ENCODE assay signal across 1 fruit fly cellular context in genomic region chr3L:5565051-5565688, dm6.
TF ChIP-seq lines count a peak whose summit lies in the region.

Gene bc10 (plus strand): TSS chr3L:5565231.

TF ChIP-seq in whole organism, embryonic, 481 proteins besides CTCF, POLR2A, EP300 and RAD21 (continued from another document):
- TF ChIP-seq CG14710 (tag; optimal IDR thresholded peaks at IDR 0.05; lab: Kevin White, UChicago) = peak; percentile 30
- peak; percentile 32 for TF ChIP-seq B-H2 (GFP tag; optimal IDR thresholded peaks at IDR 0.05; lab: Kevin White, UChicago)
- TF ChIP-seq CG16813 (GFP tag; IDR thresholded peaks at IDR 0.05; lab: Robert Waterston, UW; ENCODE audit: partially characterized antibody) = peak; percentile 82
- peak; percentile 32 for TF ChIP-seq D (optimal IDR thresholded peaks at IDR 0.05; lab: Kevin White, UChicago)
- TF ChIP-seq D (GFP tag; optimal IDR thresholded peaks at IDR 0.05; lab: Kevin White, UChicago) = no peak
- peak; percentile 84 for TF ChIP-seq CG34224 (GFP tag; IDR thresholded peaks at IDR 0.05; lab: Robert Waterston, UW; ENCODE audit: partially characterized antibody)
- peak; percentile 69; the same call in 2 of the 3 replicates for TF ChIP-seq hb (GFP tag; IDR thresholded peaks at IDR 0.05; lab: Robert Waterston, UW; ENCODE audit: partially characterized antibody)
- peak; percentile 77 for TF ChIP-seq nerfin-2 (GFP tag; IDR thresholded peaks at IDR 0.05; lab: Robert Waterston, UW; ENCODE audit: partially characterized antibody)
- TF ChIP-seq CG17186 (GFP tag; optimal IDR thresholded peaks at IDR 0.05; lab: Kevin White, UChicago) = peak; percentile 72
- peak; percentile 24 for TF ChIP-seq YL-1 (GFP tag; optimal IDR thresholded peaks at IDR 0.05; lab: Kevin White, UChicago)
- peak; percentile 74 for TF ChIP-seq CG14860 (GFP tag; IDR thresholded peaks at IDR 0.05; lab: Robert Waterston, UW; ENCODE audit: partially characterized antibody)
- peak; percentile 56 for TF ChIP-seq stwl (tag; optimal IDR thresholded peaks at IDR 0.05; lab: Kevin White, UChicago)
- peak; percentile 73 for TF ChIP-seq ato (GFP tag; IDR thresholded peaks at IDR 0.05; lab: Robert Waterston, UW; ENCODE audit: partially characterized antibody)
- TF ChIP-seq Bgb (GFP tag; IDR thresholded peaks at IDR 0.05; lab: Robert Waterston, UW; ENCODE audit: partially characterized antibody) = peak; percentile 94
- no peak for TF ChIP-seq ewg (GFP tag; optimal IDR thresholded peaks at IDR 0.05; lab: Kevin White, UChicago)
- peak; percentile 44 for TF ChIP-seq sug (tag; optimal IDR thresholded peaks at IDR 0.05; lab: Kevin White, UChicago)
- TF ChIP-seq CG12659 (GFP tag; optimal IDR thresholded peaks at IDR 0.05; lab: Kevin White, UChicago) = peak; percentile 64
- no peak for TF ChIP-seq Elba2 (GFP tag; optimal IDR thresholded peaks at IDR 0.05; lab: Kevin White, UChicago)
- TF ChIP-seq Nf-YC (tag; optimal IDR thresholded peaks at IDR 0.05; lab: Kevin White, UChicago) = peak; percentile 35
- TF ChIP-seq Ets97D (GFP tag; optimal IDR thresholded peaks at IDR 0.05; lab: Kevin White, UChicago) = peak; percentile 1
- peak; percentile 52 for TF ChIP-seq gfzf (GFP tag; optimal IDR thresholded peaks at IDR 0.05; lab: Kevin White, UChicago)
- TF ChIP-seq MESR4 (GFP tag; optimal IDR thresholded peaks at IDR 0.05; lab: Kevin White, UChicago) = peak; percentile 70
- TF ChIP-seq zen2 (GFP tag; IDR thresholded peaks at IDR 0.05; lab: Robert Waterston, UW; ENCODE audit: partially characterized antibody) = peak; percentile 54; the same call in 1 of the 3 replicates
- peak; percentile 75 for TF ChIP-seq CG4617 (GFP tag; optimal IDR thresholded peaks at IDR 0.05; lab: Kevin White, UChicago; ENCODE audit: borderline replicate concordance)
- peak; percentile 47; the same call in 1 of the 4 replicates for TF ChIP-seq chinmo (GFP tag; IDR thresholded peaks at IDR 0.05; lab: Robert Waterston, UW; ENCODE audit: partially characterized antibody)
- TF ChIP-seq Dfd (GFP tag; optimal IDR thresholded peaks at IDR 0.05; lab: Kevin White, UChicago) = no peak
- TF ChIP-seq inv (GFP tag; IDR thresholded peaks at IDR 0.05; lab: Robert Waterston, UW; ENCODE audit: partially characterized antibody) = peak; percentile 81
- peak; percentile 42; the same call in 2 of the 3 replicates for TF ChIP-seq CG7963 (GFP tag; IDR thresholded peaks at IDR 0.05; lab: Robert Waterston, UW; ENCODE audit: partially characterized antibody)
- peak; percentile 76 for TF ChIP-seq vnd (GFP tag; IDR thresholded peaks at IDR 0.05; lab: Robert Waterston, UW; ENCODE audit: partially characterized antibody)
- TF ChIP-seq CG3995 (GFP tag; optimal IDR thresholded peaks at IDR 0.05; lab: Kevin White, UChicago) = peak; percentile 73
- peak; percentile 100 for TF ChIP-seq CG15514 (GFP tag; optimal IDR thresholded peaks at IDR 0.05; lab: Kevin White, UChicago)
- TF ChIP-seq pum (GFP tag; optimal IDR thresholded peaks at IDR 0.05; lab: Kevin White, UChicago) = no peak
- TF ChIP-seq amos (GFP tag; IDR thresholded peaks at IDR 0.05; lab: Robert Waterston, UW; ENCODE audit: partially characterized antibody) = peak; percentile 93
- TF ChIP-seq Dll (GFP tag; IDR thresholded peaks at IDR 0.05; lab: Robert Waterston, UW; ENCODE audit: partially characterized antibody) = peak; percentile 85
- TF ChIP-seq Sin3A (optimal IDR thresholded peaks at IDR 0.05; lab: Kevin White, UChicago) = peak; percentile 24
- TF ChIP-seq Ptx1 (GFP tag; IDR thresholded peaks at IDR 0.05; lab: Robert Waterston, UW) = no peak
- no peak for TF ChIP-seq mam (GFP tag; optimal IDR thresholded peaks at IDR 0.05; lab: Kevin White, UChicago)
- TF ChIP-seq Sry-δ (GFP tag; optimal IDR thresholded peaks at IDR 0.05; lab: Kevin White, UChicago) = peak; percentile 60
- no peak for TF ChIP-seq CG18476 (GFP tag; optimal IDR thresholded peaks at IDR 0.05; lab: Kevin White, UChicago)
- peak; percentile 65 for TF ChIP-seq MBD-R2 (GFP tag; IDR thresholded peaks at IDR 0.05; lab: Robert Waterston, UW)
- no peak for TF ChIP-seq CG17568 (GFP tag; optimal IDR thresholded peaks at IDR 0.05; lab: Kevin White, UChicago)
- peak; percentile 90 for TF ChIP-seq CG42726 (GFP tag; IDR thresholded peaks at IDR 0.05; lab: Robert Waterston, UW; ENCODE audit: partially characterized antibody)
- TF ChIP-seq Dp (GFP tag; optimal IDR thresholded peaks at IDR 0.05; lab: Kevin White, UChicago) = peak; percentile 98
- no peak for TF ChIP-seq lilli (GFP tag; optimal IDR thresholded peaks at IDR 0.05; lab: Kevin White, UChicago)
- TF ChIP-seq crp (GFP tag; optimal IDR thresholded peaks at IDR 0.05; lab: Kevin White, UChicago) = peak in 1 of 2 experiments; percentile 50
- peak; percentile 81 for TF ChIP-seq Doc3 (GFP tag; IDR thresholded peaks at IDR 0.05; lab: Robert Waterston, UW; ENCODE audit: partially characterized antibody)
- peak; percentile 74 for TF ChIP-seq sna (GFP tag; IDR thresholded peaks at IDR 0.05; lab: Robert Waterston, UW; ENCODE audit: partially characterized antibody)
- peak; percentile 20 for TF ChIP-seq CG2712 (tag; optimal IDR thresholded peaks at IDR 0.05; lab: Kevin White, UChicago)
- TF ChIP-seq Opbp (GFP tag; IDR thresholded peaks at IDR 0.05; lab: Robert Waterston, UW; ENCODE audit: partially characterized antibody) = peak; percentile 90
- peak; percentile 47 for TF ChIP-seq trem (tag; optimal IDR thresholded peaks at IDR 0.05; lab: Kevin White, UChicago)
- TF ChIP-seq dysf (GFP tag; IDR thresholded peaks at IDR 0.05; lab: Robert Waterston, UW) = no peak
- TF ChIP-seq knrl (GFP tag; IDR thresholded peaks at IDR 0.05; lab: Robert Waterston, UW; ENCODE audit: partially characterized antibody) = peak; percentile 86
- TF ChIP-seq nom (GFP tag; optimal IDR thresholded peaks at IDR 0.05; lab: Kevin White, UChicago) = no peak
- TF ChIP-seq Dref (GFP tag; IDR thresholded peaks at IDR 0.05; lab: Robert Waterston, UW) = peak; percentile 88
- peak; percentile 89 for TF ChIP-seq bbx (GFP tag; IDR thresholded peaks at IDR 0.05; lab: Robert Waterston, UW; ENCODE audit: partially characterized antibody)
- TF ChIP-seq Side (GFP tag; optimal IDR thresholded peaks at IDR 0.05; lab: Kevin White, UChicago) = no peak
- TF ChIP-seq CG17829 (tag; optimal IDR thresholded peaks at IDR 0.05; lab: Kevin White, UChicago) = peak; percentile 29
- TF ChIP-seq HmgZ (tag; optimal IDR thresholded peaks at IDR 0.05; lab: Kevin White, UChicago) = peak; percentile 55
- TF ChIP-seq zen (tag; optimal IDR thresholded peaks at IDR 0.05; lab: Kevin White, UChicago) = peak; percentile 74
- peak; percentile 63; the same call in 2 of the 3 replicates for TF ChIP-seq mld (GFP tag; IDR thresholded peaks at IDR 0.05; lab: Robert Waterston, UW; ENCODE audit: partially characterized antibody)
- no peak for TF ChIP-seq D19A (tag; optimal IDR thresholded peaks at IDR 0.05; lab: Kevin White, UChicago)
- peak; percentile 92 for TF ChIP-seq CG13287 (GFP tag; IDR thresholded peaks at IDR 0.05; lab: Robert Waterston, UW; ENCODE audit: partially characterized antibody)
TF ChIP-seq in whole organism, embryonic: peak in this region for 69.
